Worm (Caenorhabditis elegans): Measurements from ENCODE around the gene T06E6.1.
"Not testable (repeated sequence)": the region's sequence is repeated elsewhere in the genome, so short reads cannot be mapped to it uniquely, and the experiment has no call there.

The T06E6.1 gene

DNA sequence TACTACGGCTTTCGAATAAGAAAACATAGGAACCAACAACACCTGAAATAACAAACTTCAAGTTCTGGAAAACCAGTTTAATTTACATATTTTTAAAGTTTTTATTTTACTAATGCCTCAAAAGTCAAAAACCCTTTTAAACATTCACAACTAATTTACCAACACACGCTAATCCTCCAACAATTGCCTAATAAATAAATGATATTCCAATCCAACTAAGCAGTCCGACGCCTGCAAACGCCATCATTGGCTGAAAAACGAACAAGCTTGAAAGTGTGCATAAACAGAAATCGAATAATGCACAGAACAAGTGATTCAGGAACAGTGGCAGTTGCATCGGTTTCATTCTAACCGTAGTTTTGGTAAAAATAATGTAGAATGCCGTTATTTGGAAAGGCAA lies 27.0 kb downstream of the T06E6.1 start:
- no peak for TF ChIP-seq pros-1 (tag; optimal IDR thresholded peaks at IDR 0.05)
- TF ChIP-seq T23F11.4 (GFP tag; optimal IDR thresholded peaks at IDR 0.05), result no peak
- TF ChIP-seq ceh-45 (GFP tag; IDR thresholded peaks at IDR 0.05), result no peak
- no peak for TF ChIP-seq tbx-2 (tag; optimal IDR thresholded peaks at IDR 0.05)
- no peak for TF ChIP-seq Y22D7AL.16 (tag; optimal IDR thresholded peaks at IDR 0.05)
- no peak for TF ChIP-seq lin-11 (tag; optimal IDR thresholded peaks at IDR 0.05)
- no peak for TF ChIP-seq sox-2 (GFP tag; IDR thresholded peaks at IDR 0.05)
- TF ChIP-seq pat-9 (tag; optimal IDR thresholded peaks at IDR 0.05), result no peak
- no peak for TF ChIP-seq madf-2 (tag; optimal IDR thresholded peaks at IDR 0.05)
- no peak for TF ChIP-seq elt-4 (tag; optimal IDR thresholded peaks at IDR 0.05)
- TF ChIP-seq ceh-34 (tag; optimal IDR thresholded peaks at IDR 0.05), result no peak
- no peak for TF ChIP-seq hlh-30 (tag; optimal IDR thresholded peaks at IDR 0.05; ENCODE audit: insufficient read depth)
- no peak for TF ChIP-seq fax-1 (tag; optimal IDR thresholded peaks at IDR 0.05)
- TF ChIP-seq nhr-11 (tag; optimal IDR thresholded peaks at IDR 0.05), result no peak
- no peak for TF ChIP-seq nfya-1 (tag; optimal IDR thresholded peaks at IDR 0.05)

- TF ChIP-seq ceh-24 (tag; optimal IDR thresholded peaks at IDR 0.05); pag-3 (tag; optimal IDR thresholded peaks at IDR 0.05; ENCODE audit: borderline replicate concordance); ceh-22 (tag; optimal IDR thresholded peaks at IDR 0.05): not testable (repeated sequence)
Observed at ce11 chrV:15361412-15361811, 33.3 kb downstream of the T06E6.1 start, which contains the start of gene ech-1.1. TSS of gene ech-1.1 (minus strand) at chrV:15361512.

DNA sequence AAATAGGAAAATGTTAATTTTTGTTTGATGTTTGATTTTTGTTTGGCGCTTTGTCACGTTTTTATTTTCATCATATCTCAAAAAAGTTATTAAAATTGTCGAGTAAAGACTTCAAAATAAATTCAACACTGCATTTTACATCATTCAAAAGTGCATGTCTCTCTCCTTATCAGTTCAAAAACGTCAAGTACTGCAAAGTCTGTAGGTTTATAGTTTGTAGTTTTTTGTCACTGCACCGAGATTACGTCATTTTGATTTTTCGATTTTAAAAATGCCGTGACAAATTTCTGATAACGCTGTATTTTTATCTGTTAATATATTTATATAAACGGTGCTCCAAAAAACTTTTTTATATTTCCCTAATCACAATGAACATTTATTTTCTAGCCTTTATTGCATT lies 40.1 kb downstream of the T06E6.1 start, which contains the start of gene C29F3.7:
C29F3.7 (plus strand) TSS at position 254 of the 400 bp plus-strand sequence.
- TF ChIP-seq F13H6.1 (tag; optimal IDR thresholded peaks at IDR 0.05), result no peak
- TF ChIP-seq che-1 (tag; optimal IDR thresholded peaks at IDR 0.05), result no peak
- peak; percentile 62 for TF ChIP-seq elt-2 (tag; optimal IDR thresholded peaks at IDR 0.05)

DNA sequence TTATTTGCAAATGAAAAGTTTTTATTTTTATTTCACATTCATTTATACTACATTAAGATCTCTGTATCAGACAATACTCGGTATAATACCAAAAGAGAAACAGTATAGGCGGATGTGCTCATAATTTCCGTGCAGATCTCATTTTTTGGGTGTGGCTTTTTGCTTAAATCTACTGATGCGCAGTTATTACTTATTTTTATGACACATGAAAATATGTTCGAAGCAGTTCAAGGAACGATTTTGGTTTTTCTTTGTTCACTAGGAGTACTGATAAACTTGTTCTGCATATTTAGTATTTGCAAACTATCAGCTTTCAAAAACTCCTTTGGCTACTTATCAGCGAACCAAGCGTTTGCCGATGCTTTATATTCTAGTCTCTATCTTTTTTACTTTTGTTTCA lies 42.4 kb downstream of the T06E6.1 start, which contains the start of gene srx-58:
srx-58 (plus strand) TSS at position 301 of the 400 bp plus-strand sequence.
- TF ChIP-seq unc-3 (GFP tag; conservative IDR thresholded peaks at IDR 0.05), result no peak
- no peak for TF ChIP-seq unc-3 (tag; optimal IDR thresholded peaks at IDR 0.05)
- TF ChIP-seq ref-2 (tag; optimal IDR thresholded peaks at IDR 0.05), result no peak
- TF ChIP-seq hlh-30 (tag; optimal IDR thresholded peaks at IDR 0.05; ENCODE audit: insufficient read depth), result no peak
- no peak for TF ChIP-seq tbx-2 (tag; optimal IDR thresholded peaks at IDR 0.05)
- no peak for TF ChIP-seq elt-4 (tag; optimal IDR thresholded peaks at IDR 0.05)
- no peak for TF ChIP-seq ceh-45 (GFP tag; IDR thresholded peaks at IDR 0.05)
- TF ChIP-seq che-1 (tag; optimal IDR thresholded peaks at IDR 0.05), result no peak
- TF ChIP-seq fkh-6 (tag; optimal IDR thresholded peaks at IDR 0.05), result no peak
- TF ChIP-seq fkh-10 (GFP tag; optimal IDR thresholded peaks at IDR 0.05), result no peak

DNA sequence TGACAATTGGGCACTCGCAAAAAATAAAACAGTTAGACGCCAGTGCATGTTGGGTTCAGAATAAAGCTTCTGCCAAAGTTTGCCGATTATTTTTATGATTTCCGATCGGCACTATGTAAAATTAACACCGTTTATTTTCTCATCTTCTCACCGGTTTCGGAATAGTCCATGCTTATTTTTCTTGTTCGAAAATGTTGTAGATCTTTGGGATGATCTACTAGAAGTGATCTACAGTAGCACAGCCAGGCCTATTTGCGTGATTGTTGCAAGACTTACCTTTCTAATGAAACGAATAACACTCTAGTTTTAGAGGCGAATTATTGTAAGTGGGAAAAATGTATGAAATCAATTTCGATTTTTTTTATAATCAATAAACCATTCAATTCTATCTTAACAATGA lies 44.1 kb downstream of the T06E6.1 start, which contains the start of gene clec-231:
clec-231 (minus strand) TSS at position 101 of the 400 bp plus-strand sequence.
- TF ChIP-seq ceh-2 (tag; optimal IDR thresholded peaks at IDR 0.05), result no peak
- TF ChIP-seq ceh-19 (GFP tag; optimal IDR thresholded peaks at IDR 0.05), result no peak
- no peak for TF ChIP-seq unc-86 (tag; optimal IDR thresholded peaks at IDR 0.05)
- no peak for TF ChIP-seq pha-2 (tag; optimal IDR thresholded peaks at IDR 0.05)
- no peak for TF ChIP-seq eyg-1 (tag; optimal IDR thresholded peaks at IDR 0.05)
- TF ChIP-seq pag-3 (tag; optimal IDR thresholded peaks at IDR 0.05; ENCODE audit: borderline replicate concordance), result no peak
- no peak for TF ChIP-seq hlh-30 (tag; optimal IDR thresholded peaks at IDR 0.05; ENCODE audit: insufficient read depth)
- TF ChIP-seq ref-2 (tag; optimal IDR thresholded peaks at IDR 0.05), result no peak
- no peak for TF ChIP-seq elt-4 (tag; optimal IDR thresholded peaks at IDR 0.05)
- no peak for TF ChIP-seq ceh-31 (tag; optimal IDR thresholded peaks at IDR 0.05)
- TF ChIP-seq ceh-14 (tag; optimal IDR thresholded peaks at IDR 0.05), result no peak
- TF ChIP-seq ceh-22 (tag; optimal IDR thresholded peaks at IDR 0.05), result no peak
- TF ChIP-seq hlh-15 (tag; optimal IDR thresholded peaks at IDR 0.05), result no peak
- no peak for TF ChIP-seq sox-2 (GFP tag; IDR thresholded peaks at IDR 0.05)
- no peak for TF ChIP-seq dve-1 (tag; optimal IDR thresholded peaks at IDR 0.05)
- no peak for TF ChIP-seq fkh-10 (GFP tag; optimal IDR thresholded peaks at IDR 0.05)
- TF ChIP-seq nfya-1 (tag; optimal IDR thresholded peaks at IDR 0.05), result no peak

All from whole organism, late embryonic.